Fruit fly (Drosophila melanogaster) whole organism, embryonic: ENCODE measurements around the gene EMC5.
A peak's percentile ranks its signal among the peaks of the same experiment; 100 is the strongest.

Experiments used
- Adf1 ChIP-seq: fragments of 200-800 bp; sonication (Bioruptor generic); IDR thresholded peaks from 2 replicates; pipeline ENCODE4 v1.3.6; 2022; ENCODE audit warnings: missing biosample characterization, missing genetic modification characterization
- Bteb2 ChIP-seq: fragments of 200-800 bp; sonication (Bioruptor generic); optimal IDR thresholded peaks from 2 replicates; lab custom pipeline; 2016; ENCODE audit warnings: missing biosample characterization, missing genetic modification characterization
- CG10209 ChIP-seq: fragments of 200-800 bp; sonication (Bioruptor generic); optimal IDR thresholded peaks from 3 replicates; lab custom pipeline; 2017; ENCODE audit warnings: missing biosample characterization, mild to moderate bottlenecking, missing genetic modification characterization, missing genetic modification reagents
- CG10321 ChIP-seq: fragments of 200-800 bp; sonication (Bioruptor generic); IDR thresholded peaks from 2 replicates; pipeline ENCODE4 v1.3.6; 2022; ENCODE audit warnings: missing biosample characterization, missing genetic modification characterization
- CG10979 ChIP-seq: fragments of 200-800 bp; sonication (Bioruptor generic); optimal IDR thresholded peaks from 2 replicates; lab custom pipeline; 2018; ENCODE audit warnings: missing biosample characterization, mild to moderate bottlenecking, missing genetic modification characterization, moderate library complexity
- CG11398 ChIP-seq: fragments of 200-800 bp; sonication (Bioruptor generic); optimal IDR thresholded peaks from 2 replicates; lab custom pipeline; 2016; ENCODE audit warnings: missing biosample characterization, missing genetic modification characterization
- CG12071 ChIP-seq: fragments of 200-800 bp; sonication (Bioruptor generic); optimal IDR thresholded peaks from 3 replicates; lab custom pipeline; 2018; ENCODE audit warnings: missing biosample characterization, mild to moderate bottlenecking, missing genetic modification characterization
- CG13775 ChIP-seq: fragments of 200-800 bp; sonication (Bioruptor generic); optimal IDR thresholded peaks from 3 replicates; lab custom pipeline; 2017; ENCODE audit warnings: missing biosample characterization, mild to moderate bottlenecking, missing genetic modification characterization
- CG13894 ChIP-seq: fragments of 200-800 bp; sonication (Bioruptor generic); optimal IDR thresholded peaks from 3 replicates; lab custom pipeline; 2018; ENCODE audit warnings: missing biosample characterization, mild to moderate bottlenecking, missing genetic modification characterization, moderate library complexity
- CG14860 ChIP-seq: fragments of 200-800 bp; sonication (Bioruptor generic); IDR thresholded peaks from 3 replicates; pipeline ENCODE4 v1.3.6; 2022; ENCODE audit warnings: missing biosample characterization, missing genetic modification characterization; ENCODE audit not compliant: partially characterized antibody
- CG15514 ChIP-seq: fragments of 200-800 bp; sonication (Bioruptor generic); optimal IDR thresholded peaks from 3 replicates; lab custom pipeline; 2017; ENCODE audit warnings: missing biosample characterization, missing genetic modification characterization, mild to moderate bottlenecking, moderate library complexity, missing genetic modification reagents
- CG15601 ChIP-seq: fragments of 200-800 bp; sonication (Bioruptor generic); optimal IDR thresholded peaks from 3 replicates; lab custom pipeline; 2019; ENCODE audit warnings: missing biosample characterization, mild to moderate bottlenecking, missing genetic modification characterization, moderate library complexity
- CG1602 ChIP-seq: fragments of 200-800 bp; sonication (Bioruptor generic); optimal IDR thresholded peaks from 3 replicates; lab custom pipeline; 2016; ENCODE audit warnings: missing biosample characterization, missing genetic modification characterization
- CG1647 ChIP-seq: fragments of 200-800 bp; sonication (Bioruptor generic); optimal IDR thresholded peaks from 3 replicates; lab custom pipeline; 2016; ENCODE audit warnings: missing biosample characterization, missing genetic modification characterization
- CG17829 ChIP-seq: fragments of 200-800 bp; optimal IDR thresholded peaks from 2 replicates; lab custom pipeline; 2019; ENCODE audit warnings: missing biosample characterization, mild to moderate bottlenecking, missing genetic modification characterization, moderate library complexity
- CG1792 ChIP-seq: fragments of 200-800 bp; sonication (Bioruptor generic); optimal IDR thresholded peaks from 2 replicates; lab custom pipeline; 2016; ENCODE audit warnings: missing biosample characterization, missing genetic modification characterization
- CG31441 ChIP-seq: fragments of 200-800 bp; sonication (Bioruptor generic); IDR thresholded peaks from 2 replicates; pipeline ENCODE4 v1.3.6; 2022; ENCODE audit warnings: missing biosample characterization, missing genetic modification characterization
- CG3995 ChIP-seq: fragments of 200-800 bp; sonication (Bioruptor generic); optimal IDR thresholded peaks from 3 replicates; lab custom pipeline; 2016; ENCODE audit warnings: missing biosample characterization, missing genetic modification characterization
- CG42726 ChIP-seq: fragments of 200-800 bp; sonication (Bioruptor generic); IDR thresholded peaks from 2 replicates; pipeline ENCODE4 v1.3.6; 2022; ENCODE audit warnings: missing biosample characterization, missing genetic modification characterization; ENCODE audit not compliant: partially characterized antibody
- CG6654 ChIP-seq: fragments of 200-800 bp; sonication (Bioruptor generic); optimal IDR thresholded peaks from 2 replicates; lab custom pipeline; 2017; ENCODE audit warnings: missing biosample characterization, mild to moderate bottlenecking, missing genetic modification characterization
- CG7963 ChIP-seq: fragments of 200-800 bp; sonication (Bioruptor generic); IDR thresholded peaks from 3 replicates; pipeline ENCODE4 v1.3.6; 2022; ENCODE audit warnings: missing biosample characterization, missing genetic modification characterization; ENCODE audit not compliant: partially characterized antibody
- CG9727 ChIP-seq: fragments of 200-800 bp; sonication (Bioruptor generic); optimal IDR thresholded peaks from 3 replicates; lab custom pipeline; 2017; ENCODE audit warnings: missing biosample characterization, mild to moderate bottlenecking, missing genetic modification characterization
- Dbx ChIP-seq: fragments of 200-800 bp; sonication (Bioruptor generic); IDR thresholded peaks from 3 replicates; pipeline ENCODE4 v1.3.6; 2022; ENCODE audit warnings: missing biosample characterization, missing genetic modification characterization
- Deaf1 ChIP-seq: fragments of 200-800 bp; optimal IDR thresholded peaks from 3 replicates; lab custom pipeline; 2019; ENCODE audit warnings: missing biosample characterization, mild to moderate bottlenecking, missing genetic modification characterization, moderate library complexity
- Ets97D ChIP-seq: fragments of 200-800 bp; sonication (Bioruptor generic); optimal IDR thresholded peaks from 3 replicates; lab custom pipeline; 2016; ENCODE audit warnings: missing biosample characterization, missing genetic modification characterization
- GATAe ChIP-seq: fragments of 200-800 bp; sonication (Bioruptor generic); conservative IDR thresholded peaks from 2 replicates; pipeline ENCODE4 v1.3.6; 2022; ENCODE audit warnings: missing biosample characterization, missing genetic modification characterization
- Hand ChIP-seq: fragments of 200-800 bp; sonication (Bioruptor generic); optimal IDR thresholded peaks from 2 replicates; lab custom pipeline; 2017; ENCODE audit warnings: mild to moderate bottlenecking, missing biosample characterization, missing genetic modification reagents, missing genetic modification characterization
- Hr78 ChIP-seq, 2 experiments: fragments of 200-800 bp in 1 of 2; fragments of >200 bp in 1 of 2; sonication (Bioruptor generic) in 1 of 2; optimal IDR thresholded peaks; 2 replicates each; lab custom pipeline; 2017 to 2019; ENCODE audit warnings: missing biosample characterization in 2 of 2, missing genetic modification characterization in 2 of 2, mild to moderate bottlenecking in 1 of 2, moderate library complexity in 1 of 2
- Lpt ChIP-seq: fragments of >200 bp; optimal IDR thresholded peaks from 2 replicates; lab custom pipeline; 2018; ENCODE audit warnings: missing biosample characterization, missing genetic modification characterization
- Nf-YA ChIP-seq: fragments of 200-800 bp; sonication (Bioruptor generic); IDR thresholded peaks from 2 replicates; pipeline ENCODE4 v1.3.6; 2022; ENCODE audit warnings: missing biosample characterization, missing genetic modification characterization
- Six4 ChIP-seq: fragments of 200-800 bp; sonication (Bioruptor generic); optimal IDR thresholded peaks from 2 replicates; lab custom pipeline; 2016; ENCODE audit warnings: missing biosample characterization, missing genetic modification characterization
- Sry-β ChIP-seq: fragments of 200-800 bp; sonication (Bioruptor generic); optimal IDR thresholded peaks from 2 replicates; lab custom pipeline; 2018; ENCODE audit warnings: missing biosample characterization, mild to moderate bottlenecking, missing genetic modification characterization, moderate library complexity
- amos ChIP-seq: fragments of 200-800 bp; sonication (Bioruptor generic); IDR thresholded peaks from 2 replicates; pipeline ENCODE4 v1.3.6; 2022; ENCODE audit warnings: missing biosample characterization, missing genetic modification characterization; ENCODE audit not compliant: partially characterized antibody
- ase ChIP-seq: fragments of 200-800 bp; sonication (Bioruptor generic); IDR thresholded peaks from 3 replicates; pipeline ENCODE4 v1.3.6; 2022; ENCODE audit warnings: missing biosample characterization, missing genetic modification characterization
- az2 ChIP-seq: fragments of 200-800 bp; sonication (Bioruptor generic); optimal IDR thresholded peaks from 3 replicates; lab custom pipeline; 2016; ENCODE audit warnings: missing biosample characterization, missing genetic modification characterization
- chn ChIP-seq: fragments of 200-800 bp; sonication (Bioruptor generic); optimal IDR thresholded peaks from 2 replicates; lab custom pipeline; 2016; ENCODE audit warnings: missing biosample characterization, missing genetic modification characterization
- cwo ChIP-seq: fragments of 200-800 bp; sonication (Bioruptor generic); optimal IDR thresholded peaks from 3 replicates; lab custom pipeline; 2017; ENCODE audit warnings: missing biosample characterization, missing genetic modification characterization, mild to moderate bottlenecking, moderate library complexity, missing genetic modification reagents
- dati ChIP-seq: fragments of 200-800 bp; sonication (Bioruptor generic); IDR thresholded peaks from 2 replicates; pipeline ENCODE4 v1.3.6; 2022; ENCODE audit warnings: missing biosample characterization, missing genetic modification characterization
- dpn ChIP-seq, 2 experiments: fragments of 200-800 bp; sonication (Bioruptor generic); optimal IDR thresholded peaks; 3 replicates each; lab custom pipeline; 2016; ENCODE audit warnings: missing biosample characterization in 2 of 2, missing genetic modification characterization in 2 of 2
- en ChIP-seq: fragments of 200-800 bp; sonication (Bioruptor generic); optimal IDR thresholded peaks from 2 replicates; lab custom pipeline; 2016; ENCODE audit warnings: missing biosample characterization, missing genetic modification characterization
- exex ChIP-seq: fragments of 200-800 bp; sonication (Bioruptor generic); optimal IDR thresholded peaks from 4 replicates; lab custom pipeline; 2018; ENCODE audit warnings: missing biosample characterization, mild to moderate bottlenecking, missing genetic modification characterization, moderate library complexity
- fd96Cb ChIP-seq: fragments of 200-800 bp; sonication (Bioruptor generic); optimal IDR thresholded peaks from 2 replicates; lab custom pipeline; 2018; ENCODE audit warnings: missing biosample characterization, mild to moderate bottlenecking, missing genetic modification characterization, moderate library complexity
- gcm ChIP-seq: fragments of 200-800 bp; sonication (Bioruptor generic); optimal IDR thresholded peaks from 2 replicates; lab custom pipeline; 2019; ENCODE audit warnings: missing biosample characterization, mild to moderate bottlenecking, missing genetic modification characterization, moderate library complexity
- her ChIP-seq: fragments of 200-800 bp; sonication (Bioruptor generic); optimal IDR thresholded peaks from 2 replicates; lab custom pipeline; 2016; ENCODE audit warnings: missing biosample characterization, missing genetic modification characterization
- jigr1 ChIP-seq: fragments of 200-800 bp; sonication (Bioruptor generic); IDR thresholded peaks from 3 replicates; pipeline ENCODE4 v1.3.6; 2022; ENCODE audit warnings: missing biosample characterization, missing genetic modification characterization
- ken ChIP-seq: fragments of 200-800 bp; sonication (Bioruptor generic); IDR thresholded peaks from 3 replicates; pipeline ENCODE4 v1.3.6; 2022; ENCODE audit warnings: missing biosample characterization, missing genetic modification characterization
- lbe ChIP-seq: fragments of 200-800 bp; sonication (Bioruptor generic); optimal IDR thresholded peaks from 2 replicates; lab custom pipeline; 2016; ENCODE audit warnings: missing biosample characterization, mild to moderate bottlenecking, missing genetic modification characterization
- luna ChIP-seq: fragments of 200-800 bp; sonication (Bioruptor generic); optimal IDR thresholded peaks from 2 replicates; lab custom pipeline; 2016; ENCODE audit warnings: missing biosample characterization, missing genetic modification characterization
- odd ChIP-seq: fragments of 200-800 bp; sonication (Bioruptor generic); optimal IDR thresholded peaks from 2 replicates; lab custom pipeline; 2017; ENCODE audit warnings: missing biosample characterization, mild to moderate bottlenecking, missing genetic modification characterization
- zen ChIP-seq: fragments of 200-800 bp; sonication (Bioruptor generic); optimal IDR thresholded peaks from 3 replicates; lab custom pipeline; 2018; ENCODE audit warnings: missing biosample characterization, mild to moderate bottlenecking, missing genetic modification characterization, moderate library complexity

The EMC5 gene

DNA sequence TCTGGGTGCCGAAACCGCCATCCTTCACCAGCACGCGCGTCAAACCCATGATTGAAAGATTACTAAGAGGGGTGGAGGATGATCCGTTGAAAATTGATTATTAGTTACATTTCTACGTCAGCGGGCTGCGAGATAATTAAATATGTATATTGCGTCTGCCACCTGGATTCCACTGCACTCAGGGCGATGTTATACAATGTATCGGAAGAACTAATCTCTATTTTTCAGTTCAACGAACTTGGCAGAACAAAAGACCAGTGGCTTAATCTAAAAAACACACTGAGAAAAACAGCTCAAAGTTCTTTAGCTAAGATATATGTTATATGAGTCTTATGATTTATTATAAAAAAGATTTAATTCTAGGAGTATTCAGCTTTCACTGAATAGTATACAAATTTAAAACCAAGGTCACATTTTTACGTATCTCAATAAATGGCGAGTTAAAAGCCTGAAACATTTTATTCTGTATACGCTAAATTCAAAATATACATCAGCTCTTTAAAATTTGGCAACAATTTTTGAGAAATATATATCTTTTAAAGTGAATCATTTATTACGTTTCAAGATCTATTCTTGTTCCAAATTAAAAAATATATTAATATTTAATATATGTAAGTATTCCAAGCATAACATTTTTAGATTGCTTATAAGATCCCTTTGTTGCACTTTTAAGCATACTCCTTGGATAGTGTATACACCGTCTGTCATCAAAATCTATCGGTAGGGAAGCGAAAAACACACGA is 33.8 kb upstream of the EMC5 start (continued):
- TF ChIP-seq zen (tag; lab: Kevin White, UChicago) (no peak), her (GFP tag; lab: Kevin White, UChicago) (no peak), chn (no peak), Adf1 (no peak), az2 (GFP tag; lab: Kevin White, UChicago) (peak; percentile 29), GATAe (GFP tag; lab: Robert Waterston, UW) (no peak), CG3995 (GFP tag; lab: Kevin White, UChicago) (no peak), CG9727 (GFP tag; lab: Kevin White, UChicago) (peak; percentile 51), Sry-β (GFP tag; lab: Kevin White, UChicago) (no peak), CG13775 (peak; percentile 9), CG42726 (GFP tag; lab: Robert Waterston, UW) (no peak), Ets97D (no peak), Lpt (GFP tag; lab: Kevin White, UChicago) (no peak), CG6654 (GFP tag; lab: Kevin White, UChicago) (no peak), ase (GFP tag; lab: Robert Waterston, UW) (no peak), en (no peak), dati (no peak), CG10321 (no peak), CG1647 (no peak), ken (GFP tag; lab: Robert Waterston, UW) (no peak), dpn (GFP tag; optimal IDR thresholded peaks at IDR 0.05; lab: Kevin White, UChicago) (peak in 1 of 2 experiments; percentile 10), Hr78 (GFP tag; optimal IDR thresholded peaks at IDR 0.05; lab: Kevin White, UChicago) (no peak), CG7963 (GFP tag; lab: Robert Waterston, UW) (no peak), Deaf1 (tag; lab: Kevin White, UChicago) (peak; percentile 25), jigr1 (no peak), Nf-YA (no peak), CG1792 (no peak), CG12071 (GFP tag; lab: Kevin White, UChicago) (no peak), CG14860 (no peak), cwo (GFP tag; lab: Kevin White, UChicago) (peak; percentile 17), odd (peak; percentile 25), CG13894 (no peak), Bteb2 (no peak), CG1602 (peak; percentile 10), luna (no peak), Six4 (GFP tag; lab: Kevin White, UChicago) (no peak), lbe (GFP tag; lab: Kevin White, UChicago) (no peak), CG10979 (tag; lab: Kevin White, UChicago) (peak; percentile 27), fd96Cb (tag; lab: Kevin White, UChicago) (peak; percentile 18), exex (tag; lab: Kevin White, UChicago) (no peak), amos (no peak), CG11398 (GFP tag; lab: Kevin White, UChicago) (no peak), CG15514 (GFP tag; lab: Kevin White, UChicago) (no peak), CG15601 (tag; lab: Kevin White, UChicago) (no peak), CG17829 (peak; percentile 29), Hand (GFP tag; lab: Kevin White, UChicago) (no peak), CG10209 (GFP tag; lab: Kevin White, UChicago) (peak; percentile 38), Dbx (GFP tag; lab: Robert Waterston, UW) (no peak), gcm (GFP tag; lab: Kevin White, UChicago) (no peak), CG31441 (GFP tag; lab: Robert Waterston, UW) (no peak)
